Worm (Caenorhabditis elegans) whole organism, L1 larva: ENCODE results near the gene dlc-5.

ENCODE experiments used
- C04F5.9 ChIP-seq: sonication (generic microtip); optimal IDR thresholded peaks from 2 replicates; lab custom pipeline; 2016; ENCODE audit warnings: missing genetic modification characterization, missing compliant biosample characterization
- C16A3.4 ChIP-seq: fragments of 150-350 bp; optimal IDR thresholded peaks from 2 replicates; lab custom pipeline; 2014; ENCODE audit warnings: missing biosample characterization, missing genetic modification characterization
- F16B12.6 ChIP-seq: fragments of 150-350 bp; optimal IDR thresholded peaks from 2 replicates; lab custom pipeline; 2014; ENCODE audit warnings: missing biosample characterization, missing genetic modification characterization
- aly-2 ChIP-seq: fragments of 150-350 bp; optimal IDR thresholded peaks from 2 replicates; lab custom pipeline; 2014; ENCODE audit warnings: missing biosample characterization, missing genetic modification characterization
- blmp-1 ChIP-seq: fragments of 150-350 bp; optimal IDR thresholded peaks from 2 replicates; lab custom pipeline; 2014; ENCODE audit warnings: missing biosample characterization, missing genetic modification characterization
- ceh-63 ChIP-seq: fragments of 200-800 bp; sonication (Bioruptor generic); optimal IDR thresholded peaks from 2 replicates; lab custom pipeline; 2018; ENCODE audit warnings: mild to moderate bottlenecking, missing genetic modification characterization, missing compliant biosample characterization
- ceh-8 ChIP-seq: fragments of 200-800 bp; sonication (Bioruptor generic); optimal IDR thresholded peaks from 2 replicates; lab custom pipeline; 2018; ENCODE audit warnings: mild to moderate bottlenecking, missing genetic modification characterization, moderate library complexity, missing compliant biosample characterization
- ceh-82 ChIP-seq, 3 experiments: fragments of 150-350 bp in 1 of 3; sonication (generic microtip) in 2 of 3; optimal IDR thresholded peaks; 2 replicates each; lab custom pipeline; 2014 to 2017; ENCODE audit warnings: missing biosample characterization in 3 of 3, missing genetic modification characterization in 3 of 3
- ceh-90 ChIP-seq: sonication (generic microtip); optimal IDR thresholded peaks from 2 replicates; lab custom pipeline; 2016; ENCODE audit warnings: missing genetic modification characterization, missing compliant biosample characterization
- ces-1 ChIP-seq: fragments of 150-350 bp; optimal IDR thresholded peaks from 2 replicates; lab custom pipeline; 2014; ENCODE audit warnings: missing biosample characterization, missing genetic modification reagents, missing genetic modification characterization
- dpl-1 ChIP-seq, 3 experiments: fragments of 150-350 bp in 2 of 3; sonication (generic microtip) in 1 of 3; optimal IDR thresholded peaks; 2 replicates each; lab custom pipeline; 2014 to 2017; ENCODE audit warnings: missing biosample characterization in 3 of 3, missing genetic modification characterization in 3 of 3, missing genetic modification reagents in 3 of 3
- dsc-1 ChIP-seq: sonication (generic microtip); optimal IDR thresholded peaks from 2 replicates; lab custom pipeline; 2016; ENCODE audit warnings: mild to moderate bottlenecking, missing genetic modification characterization, missing compliant biosample characterization
- efl-3 ChIP-seq: fragments of 200-800 bp; sonication (Bioruptor generic); optimal IDR thresholded peaks from 2 replicates; lab custom pipeline; 2018; ENCODE audit warnings: mild to moderate bottlenecking, missing genetic modification characterization, missing compliant biosample characterization
- fkh-10 ChIP-seq: sonication (generic microtip); optimal IDR thresholded peaks from 2 replicates; lab custom pipeline; 2017; ENCODE audit warnings: missing biosample characterization, missing genetic modification reagents, missing genetic modification characterization
- fkh-8 ChIP-seq: sonication (generic microtip); optimal IDR thresholded peaks from 2 replicates; lab custom pipeline; 2016; ENCODE audit warnings: mild to moderate bottlenecking, missing genetic modification characterization, missing compliant biosample characterization
- fos-1 ChIP-seq: fragments of 150-350 bp; optimal IDR thresholded peaks from 2 replicates; lab custom pipeline; 2014; ENCODE audit warnings: missing biosample characterization, missing genetic modification characterization
- hlh-17 ChIP-seq: fragments of 200-800 bp; sonication (Bioruptor generic); optimal IDR thresholded peaks from 2 replicates; lab custom pipeline; 2018; ENCODE audit warnings: missing genetic modification characterization, mild to moderate bottlenecking, missing compliant biosample characterization, moderate library complexity, borderline replicate concordance
- hpl-2 ChIP-seq: fragments of 150-350 bp; optimal IDR thresholded peaks from 2 replicates; lab custom pipeline; 2014; ENCODE audit warnings: missing biosample characterization, missing genetic modification reagents, missing genetic modification characterization
- irx-1 ChIP-seq: sonication (generic microtip); optimal IDR thresholded peaks from 2 replicates; lab custom pipeline; 2016; ENCODE audit warnings: missing genetic modification characterization, missing compliant biosample characterization
- isw-1 ChIP-seq: fragments of 200-800 bp; sonication (Bioruptor generic); IDR thresholded peaks from 2 replicates; pipeline ENCODE4 v1.3.6; 2022; ENCODE audit warnings: missing genetic modification characterization, missing compliant biosample characterization
- lin-13 ChIP-seq: fragments of 150-350 bp; optimal IDR thresholded peaks from 2 replicates; lab custom pipeline; 2014; ENCODE audit warnings: missing biosample characterization, missing genetic modification reagents, missing genetic modification characterization
- lin-14 ChIP-seq: fragments of 200-800 bp; sonication (Bioruptor generic); optimal IDR thresholded peaks from 2 replicates; lab custom pipeline; 2018; ENCODE audit warnings: mild to moderate bottlenecking, missing genetic modification characterization, moderate library complexity, missing compliant biosample characterization
- lin-35 ChIP-seq, 2 experiments: fragments of 150-350 bp; optimal IDR thresholded peaks; 2 replicates each; lab custom pipeline; 2014; ENCODE audit warnings: missing biosample characterization in 2 of 2, missing genetic modification characterization in 2 of 2, missing genetic modification reagents in 2 of 2
- lin-39 ChIP-seq: fragments of 150-350 bp; optimal IDR thresholded peaks from 2 replicates; lab custom pipeline; 2014; ENCODE audit warnings: missing biosample characterization, missing genetic modification reagents, missing genetic modification characterization
- lsy-2 ChIP-seq, 2 experiments: fragments of 150-350 bp; optimal IDR thresholded peaks; 2 replicates each; lab custom pipeline; 2014; ENCODE audit warnings: missing biosample characterization in 2 of 2, missing genetic modification characterization in 2 of 2
- mdl-1 ChIP-seq, 2 experiments: fragments of 150-350 bp; optimal IDR thresholded peaks; 2 replicates each; lab custom pipeline; 2014 to 2017; ENCODE audit warnings: missing biosample characterization in 2 of 2, missing genetic modification characterization in 2 of 2, inconsistent platforms in 1 of 2
- mef-2 ChIP-seq: fragments of 150-350 bp; optimal IDR thresholded peaks from 2 replicates; lab custom pipeline; 2014; ENCODE audit warnings: missing biosample characterization, missing genetic modification characterization
- mep-1 ChIP-seq: fragments of 150-350 bp; optimal IDR thresholded peaks from 2 replicates; lab custom pipeline; 2014; ENCODE audit warnings: missing biosample characterization, missing genetic modification characterization
- nhr-12 ChIP-seq: sonication (generic microtip); optimal IDR thresholded peaks from 2 replicates; lab custom pipeline; 2017; ENCODE audit warnings: missing biosample characterization, missing genetic modification characterization
- nhr-237 ChIP-seq: fragments of 150-350 bp; optimal IDR thresholded peaks from 2 replicates; lab custom pipeline; 2014; ENCODE audit warnings: missing biosample characterization, missing genetic modification characterization
- nhr-28 ChIP-seq: fragments of 150-350 bp; optimal IDR thresholded peaks from 2 replicates; lab custom pipeline; 2014; ENCODE audit warnings: missing biosample characterization, missing genetic modification characterization
- nhr-47 ChIP-seq: sonication (generic microtip); optimal IDR thresholded peaks from 2 replicates; lab custom pipeline; 2016; ENCODE audit warnings: mild to moderate bottlenecking, missing genetic modification characterization, moderate library complexity, missing compliant biosample characterization
- nhr-77 ChIP-seq: fragments of 150-350 bp; optimal IDR thresholded peaks from 2 replicates; lab custom pipeline; 2014; ENCODE audit warnings: missing biosample characterization, missing genetic modification characterization
- nhr-84 ChIP-seq: sonication (generic microtip); optimal IDR thresholded peaks from 2 replicates; lab custom pipeline; 2017; ENCODE audit warnings: missing biosample characterization, missing genetic modification characterization
- pax-3 ChIP-seq: fragments of 200-800 bp; sonication (Bioruptor generic); optimal IDR thresholded peaks from 2 replicates; lab custom pipeline; 2018; ENCODE audit warnings: mild to moderate bottlenecking, missing genetic modification characterization, moderate library complexity, missing compliant biosample characterization
- pqm-1 ChIP-seq: sonication (generic microtip); optimal IDR thresholded peaks from 3 replicates; lab custom pipeline; 2017; ENCODE audit warnings: missing biosample characterization, missing genetic modification characterization
- skn-1 ChIP-seq: fragments of 150-350 bp; optimal IDR thresholded peaks from 2 replicates; lab custom pipeline; 2014; ENCODE audit warnings: missing biosample characterization, missing genetic modification characterization
- sox-4 ChIP-seq: sonication (generic microtip); optimal IDR thresholded peaks from 2 replicates; lab custom pipeline; 2016; ENCODE audit warnings: missing genetic modification characterization, missing compliant biosample characterization
- sup-37 ChIP-seq: fragments of 200-800 bp; sonication (Bioruptor generic); optimal IDR thresholded peaks from 2 replicates; lab custom pipeline; 2018; ENCODE audit warnings: mild to moderate bottlenecking, missing genetic modification characterization, missing compliant biosample characterization
- swsn-7 ChIP-seq: sonication (generic microtip); optimal IDR thresholded peaks from 2 replicates; lab custom pipeline; 2016; ENCODE audit warnings: missing genetic modification characterization, missing compliant biosample characterization
- tbx-2 ChIP-seq: sonication (generic microtip); optimal IDR thresholded peaks from 2 replicates; lab custom pipeline; 2016; ENCODE audit warnings: missing genetic modification characterization, missing compliant biosample characterization
- unc-30 ChIP-seq: sonication (generic microtip); optimal IDR thresholded peaks from 2 replicates; lab custom pipeline; 2017; ENCODE audit warnings: missing biosample characterization, missing genetic modification characterization
- vab-15 ChIP-seq: sonication (generic microtip); optimal IDR thresholded peaks from 2 replicates; lab custom pipeline; 2017; ENCODE audit warnings: missing genotype, mild to moderate bottlenecking, missing genetic modification characterization, missing compliant biosample characterization
- zip-4 ChIP-seq: fragments of 200-800 bp; sonication (Bioruptor generic); optimal IDR thresholded peaks from 2 replicates; lab custom pipeline; 2018; ENCODE audit warnings: mild to moderate bottlenecking, missing genetic modification characterization, moderate library complexity, missing compliant biosample characterization
- ztf-11 ChIP-seq, 2 experiments: sonication (generic microtip); optimal IDR thresholded peaks; 2 replicates each; lab custom pipeline; 2016 to 2017; ENCODE audit warnings: missing genetic modification characterization in 2 of 2, missing biosample characterization in 1 of 2, missing compliant biosample characterization in 1 of 2
- ztf-4 ChIP-seq: fragments of 150-350 bp; optimal IDR thresholded peaks from 2 replicates; lab custom pipeline; 2014; ENCODE audit warnings: missing biosample characterization, missing genetic modification characterization

Gene dlc-5

ce11 chrIV:6438051-6438450, at the start of gene dlc-5:
Gene dlc-5 (plus strand): TSS chrIV:6438204.
- TF ChIP-seq mdl-1 (tag; optimal IDR thresholded peaks at IDR 0.05; lab: Kevin White, UChicago) (no peak), sup-37 (GFP tag; lab: Kevin White, UChicago) (no peak), nhr-77 (no peak), efl-3 (GFP tag; lab: Kevin White, UChicago) (no peak), lin-13 (GFP tag; lab: Kevin White, UChicago) (no peak), nhr-12 (no peak), dpl-1 (GFP tag; optimal IDR thresholded peaks at IDR 0.05; lab: Kevin White, UChicago) (no peak), ztf-11 (tag; optimal IDR thresholded peaks at IDR 0.05; lab: Kevin White, UChicago) (no peak), hpl-2 (no peak), isw-1 (no peak), ceh-8 (GFP tag; lab: Kevin White, UChicago) (no peak), unc-30 (tag; lab: Kevin White, UChicago) (no peak), ztf-4 (tag; lab: Kevin White, UChicago) (no peak), dsc-1 (no peak)

- TF ChIP-seq hpl-2 (no peak), dsc-1 (peak; percentile 80), F16B12.6 (tag; lab: Kevin White, UChicago) (no peak), fkh-8 (tag; lab: Kevin White, UChicago) (peak; percentile 68), ceh-8 (GFP tag; lab: Kevin White, UChicago) (no peak), pax-3 (tag; lab: Kevin White, UChicago) (peak; percentile 47), sox-4 (tag; lab: Kevin White, UChicago) (no peak)
Observed at ce11 chrIV:6388550-6388949, 49.5 kb upstream of the dlc-5 start.

ce11 chrIV:6391566-6391965, 46.4 kb upstream of the dlc-5 start:
- TF ChIP-seq blmp-1: no peak
- TF ChIP-seq pqm-1 (tag; lab: Kevin White, UChicago): no peak
- no peak for TF ChIP-seq ceh-8 (GFP tag; lab: Kevin White, UChicago)
- no peak for TF ChIP-seq swsn-7
- TF ChIP-seq zip-4: no peak
- TF ChIP-seq C04F5.9: no peak
- no peak for TF ChIP-seq nhr-84 (tag; lab: Kevin White, UChicago)
- TF ChIP-seq lsy-2 (tag; optimal IDR thresholded peaks at IDR 0.05; lab: Kevin White, UChicago): no peak
- TF ChIP-seq mef-2 (tag; lab: Kevin White, UChicago): no peak
- no peak for TF ChIP-seq sox-4 (tag; lab: Kevin White, UChicago)
- no peak for TF ChIP-seq nhr-237
- TF ChIP-seq vab-15: no peak
- TF ChIP-seq ceh-63 (GFP tag; lab: Kevin White, UChicago): no peak
- TF ChIP-seq pax-3 (tag; lab: Kevin White, UChicago): no peak
- no peak for TF ChIP-seq nhr-12

- TF ChIP-seq ceh-63 (GFP tag; lab: Kevin White, UChicago): no peak
- TF ChIP-seq dpl-1 (GFP tag; optimal IDR thresholded peaks at IDR 0.05; lab: Kevin White, UChicago): peak in 2 of 3 experiments; percentile 14 to 26
- TF ChIP-seq skn-1: peak; percentile 42
- TF ChIP-seq nhr-77: no peak
- TF ChIP-seq aly-2: no peak
- peak; percentile 21 for TF ChIP-seq ztf-4 (tag; lab: Kevin White, UChicago)
- no peak for TF ChIP-seq nhr-84 (tag; lab: Kevin White, UChicago)
- peak; percentile 48 for TF ChIP-seq fkh-10 (GFP tag; lab: Kevin White, UChicago)
- TF ChIP-seq swsn-7: peak; percentile 42
- TF ChIP-seq nhr-47 (tag; lab: Kevin White, UChicago): peak; percentile 51
- no peak for TF ChIP-seq nhr-28 (tag; lab: Kevin White, UChicago)
- TF ChIP-seq ceh-8 (GFP tag; lab: Kevin White, UChicago): no peak
- TF ChIP-seq mep-1 (tag; lab: Kevin White, UChicago): peak; percentile 48
- no peak for TF ChIP-seq ces-1 (GFP tag; lab: Kevin White, UChicago)
- TF ChIP-seq ztf-11 (tag; optimal IDR thresholded peaks at IDR 0.05; lab: Kevin White, UChicago): no peak
- no peak for TF ChIP-seq unc-30 (tag; lab: Kevin White, UChicago)
- no peak for TF ChIP-seq sup-37 (GFP tag; lab: Kevin White, UChicago)
- no peak for TF ChIP-seq lin-39 (tag; lab: Kevin White, UChicago)
- TF ChIP-seq hlh-17 (GFP tag; lab: Kevin White, UChicago): no peak
- no peak for TF ChIP-seq ceh-90
- no peak for TF ChIP-seq pqm-1 (tag; lab: Kevin White, UChicago)
- no peak for TF ChIP-seq ceh-82 (tag; optimal IDR thresholded peaks at IDR 0.05; lab: Kevin White, UChicago)
- TF ChIP-seq fos-1: peak; percentile 62
- no peak for TF ChIP-seq nhr-237
- TF ChIP-seq irx-1 (tag; lab: Kevin White, UChicago): no peak
- TF ChIP-seq lin-35 (GFP tag; optimal IDR thresholded peaks at IDR 0.05; lab: Kevin White, UChicago): peak in 1 of 2 experiments; percentile 36
- peak; percentile 79 for TF ChIP-seq dsc-1
- peak; percentile 90 for TF ChIP-seq lin-14 (GFP tag; lab: Kevin White, UChicago)
- TF ChIP-seq lsy-2 (tag; optimal IDR thresholded peaks at IDR 0.05; lab: Kevin White, UChicago): peak; percentile 68 to 76
- TF ChIP-seq tbx-2 (tag; lab: Kevin White, UChicago): peak; percentile 47
- no peak for TF ChIP-seq C16A3.4
Observed at ce11 chrIV:6393329-6393728, 44.7 kb upstream of the dlc-5 start.
